Worm (Caenorhabditis elegans) whole organism, midembryonic: ENCODE measurements around the gene istr-1.

Experiments used
- ref-1 ChIP-seq: fragments of 200-800 bp; sonication (Bioruptor generic); conservative IDR thresholded peaks from 2 replicates; pipeline ENCODE4 v1.3.6; 2022; ENCODE audit warnings: missing genetic modification reagents, missing genetic modification characterization, missing compliant biosample characterization
- tab-1 ChIP-seq: fragments of 200-800 bp; sonication (Bioruptor generic); IDR thresholded peaks from 2 replicates; pipeline ENCODE4 v1.3.6; 2022; ENCODE audit warnings: missing genetic modification characterization, missing compliant biosample characterization
- ztf-23 ChIP-seq: fragments of 200-800 bp; sonication (Bioruptor generic); IDR thresholded peaks from 2 replicates; pipeline ENCODE4 v1.3.6; 2022; ENCODE audit warnings: missing genetic modification reagents, missing genetic modification characterization, missing compliant biosample characterization

- TF ChIP-seq ref-1 (GFP tag; lab: Robert Waterston, UW), result no peak
- no peak for TF ChIP-seq tab-1
- TF ChIP-seq ztf-23 (GFP tag; lab: Robert Waterston, UW), result no peak
Observed at ce11 chrV:12658142-12658541, 39.5 kb upstream of the istr-1 start, which contains the start of gene W05B10.6.
